Worm (Caenorhabditis elegans) whole organism, L3 larva: Measurements from ENCODE around the gene sra-4.

ENCODE experiments used
- elt-3 ChIP-seq, 3 experiments: fragments of 150-350 bp in 1 of 3; sonication (generic microtip) in 2 of 3; optimal IDR thresholded peaks; 2 replicates in 2 of 3; 4 replicates in 1 of 3; lab custom pipeline; 2014 to 2017; ENCODE audit warnings: missing biosample characterization in 3 of 3, missing genetic modification characterization in 3 of 3
- nhr-12 ChIP-seq: fragments of 150-350 bp; optimal IDR thresholded peaks from 2 replicates; lab custom pipeline; 2014; ENCODE audit warnings: missing biosample characterization, missing genetic modification characterization
- tbx-2 ChIP-seq: sonication (generic microtip); optimal IDR thresholded peaks from 2 replicates; lab custom pipeline; 2016; ENCODE audit warnings: mild to moderate bottlenecking, missing genetic modification characterization, missing compliant biosample characterization

- TF ChIP-seq nhr-12 (tag; lab: Kevin White, UChicago) (no peak), tbx-2 (tag; lab: Kevin White, UChicago) (no peak), elt-3 (tag; optimal IDR thresholded peaks at IDR 0.05; lab: Kevin White, UChicago) (no peak)
These were observed 35.5 kb downstream of the sra-4 start, which contains the start of gene gcy-3 for ce11 chrII:9507181-9507580.
